Worm (Caenorhabditis elegans): ENCODE results near the gene qdpr-1.

Gene qdpr-1

DNA sequence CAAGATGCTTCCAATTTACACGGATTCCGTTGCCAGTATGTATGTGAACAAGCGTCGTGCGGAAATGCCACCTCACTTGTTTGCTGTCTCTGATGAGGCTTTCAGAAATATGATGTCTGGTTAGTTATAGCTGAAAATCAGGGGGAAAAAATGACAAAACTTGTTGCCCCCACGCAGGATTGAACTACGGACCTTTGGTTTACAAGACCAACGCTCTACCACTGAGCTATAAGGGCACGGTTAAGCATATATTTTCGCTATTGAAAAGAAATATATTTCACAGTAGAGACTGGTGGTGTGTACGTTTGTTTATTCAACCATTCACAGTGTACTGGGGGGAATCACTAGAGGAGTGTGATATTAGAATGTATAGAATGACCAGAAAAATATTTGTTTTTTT is 17.5 kb downstream of the qdpr-1 start:
- no peak for TF ChIP-seq dmd-4 (tag; optimal IDR thresholded peaks at IDR 0.05; ENCODE audit: borderline replicate concordance)
- no peak for TF ChIP-seq pat-9 (tag; optimal IDR thresholded peaks at IDR 0.05)
- no peak for TF ChIP-seq ceh-30 (tag; optimal IDR thresholded peaks at IDR 0.05)
- TF ChIP-seq sdc-2 (tag; optimal IDR thresholded peaks at IDR 0.05), result no peak
- no peak for TF ChIP-seq hlh-13 (GFP tag; optimal IDR thresholded peaks at IDR 0.05)
- no peak for TF ChIP-seq hlh-6 (tag; optimal IDR thresholded peaks at IDR 0.05)
- no peak for TF ChIP-seq pha-2 (tag; optimal IDR thresholded peaks at IDR 0.05)
- no peak for TF ChIP-seq K09A11.1 (tag; optimal IDR thresholded peaks at IDR 0.05; ENCODE audit: insufficient read depth)
- no peak for TF ChIP-seq fkh-6 (tag; optimal IDR thresholded peaks at IDR 0.05)
- TF ChIP-seq ahr-1 (tag; optimal IDR thresholded peaks at IDR 0.05), result no peak
- TF ChIP-seq ceh-9 (tag; optimal IDR thresholded peaks at IDR 0.05), result no peak
- no peak for TF ChIP-seq C38D4.7 (GFP tag; optimal IDR thresholded peaks at IDR 0.05)
- no peak for TF ChIP-seq Y22D7AL.16 (tag; optimal IDR thresholded peaks at IDR 0.05)
- TF ChIP-seq ceh-2 (tag; optimal IDR thresholded peaks at IDR 0.05), result no peak

- TF ChIP-seq sox-2 (GFP tag; IDR thresholded peaks at IDR 0.05) (no peak), mec-3 (tag; optimal IDR thresholded peaks at IDR 0.05; ENCODE audit: borderline replicate concordance) (no peak), hlh-30 (tag; optimal IDR thresholded peaks at IDR 0.05; ENCODE audit: insufficient read depth) (no peak), ceh-14 (tag; optimal IDR thresholded peaks at IDR 0.05) (no peak), ceh-18 (tag; optimal IDR thresholded peaks at IDR 0.05) (no peak), fkh-10 (GFP tag; optimal IDR thresholded peaks at IDR 0.05) (no peak), pat-9 (tag; optimal IDR thresholded peaks at IDR 0.05) (no peak), hlh-13 (GFP tag; optimal IDR thresholded peaks at IDR 0.05) (no peak), elt-4 (tag; optimal IDR thresholded peaks at IDR 0.05) (no peak), K02D7.2 (tag; optimal IDR thresholded peaks at IDR 0.05) (no peak), dve-1 (tag; optimal IDR thresholded peaks at IDR 0.05) (no peak), pqm-1 (tag; optimal IDR thresholded peaks at IDR 0.05) (no peak), syd-9 (tag; optimal IDR thresholded peaks at IDR 0.05) (no peak), ttx-3 (tag; optimal IDR thresholded peaks at IDR 0.05) (no peak), fkh-6 (tag; optimal IDR thresholded peaks at IDR 0.05) (no peak), fax-1 (tag; optimal IDR thresholded peaks at IDR 0.05) (no peak)
These were observed 25.3 kb downstream of the qdpr-1 start for ce11 chrIII:13418975-13419374.

- no peak for TF ChIP-seq pha-2 (tag; optimal IDR thresholded peaks at IDR 0.05)
- no peak for TF ChIP-seq dmd-4 (tag; optimal IDR thresholded peaks at IDR 0.05; ENCODE audit: borderline replicate concordance)
- TF ChIP-seq ceh-18 (tag; optimal IDR thresholded peaks at IDR 0.05), result no peak
- no peak for TF ChIP-seq pax-1 (tag; optimal IDR thresholded peaks at IDR 0.05)
- TF ChIP-seq unc-3 (GFP tag; conservative IDR thresholded peaks at IDR 0.05), result no peak
- no peak for TF ChIP-seq unc-3 (tag; optimal IDR thresholded peaks at IDR 0.05)
- no peak for TF ChIP-seq dve-1 (tag; optimal IDR thresholded peaks at IDR 0.05)
- TF ChIP-seq pat-9 (tag; optimal IDR thresholded peaks at IDR 0.05), result no peak
- TF ChIP-seq syd-9 (tag; optimal IDR thresholded peaks at IDR 0.05), result no peak
- no peak for TF ChIP-seq sox-4 (tag; optimal IDR thresholded peaks at IDR 0.05)
- TF ChIP-seq ceh-45 (GFP tag; IDR thresholded peaks at IDR 0.05), result no peak
- TF ChIP-seq C08G9.2 (tag; optimal IDR thresholded peaks at IDR 0.05), result peak; percentile 26
- peak; percentile 6 for TF ChIP-seq rnt-1 (tag; optimal IDR thresholded peaks at IDR 0.05)
- TF ChIP-seq mec-3 (tag; optimal IDR thresholded peaks at IDR 0.05; ENCODE audit: borderline replicate concordance), result no peak
- TF ChIP-seq ets-4 (tag; optimal IDR thresholded peaks at IDR 0.05), result peak; percentile 56
- TF ChIP-seq elt-2 (tag; optimal IDR thresholded peaks at IDR 0.05), result peak; percentile 17
- TF ChIP-seq nhr-11 (tag; optimal IDR thresholded peaks at IDR 0.05), result no peak
- no peak for TF ChIP-seq madf-2 (tag; optimal IDR thresholded peaks at IDR 0.05)
- TF ChIP-seq ceh-30 (tag; optimal IDR thresholded peaks at IDR 0.05), result no peak
- TF ChIP-seq odd-2 (tag; optimal IDR thresholded peaks at IDR 0.05), result no peak
- TF ChIP-seq T23F11.4 (GFP tag; optimal IDR thresholded peaks at IDR 0.05), result no peak
- TF ChIP-seq pros-1 (tag; optimal IDR thresholded peaks at IDR 0.05), result no peak
- TF ChIP-seq elt-4 (tag; optimal IDR thresholded peaks at IDR 0.05), result no peak
- TF ChIP-seq tbx-2 (tag; optimal IDR thresholded peaks at IDR 0.05), result peak; percentile 31
- TF ChIP-seq gmeb-2 (tag; optimal IDR thresholded peaks at IDR 0.05), result no peak
- TF ChIP-seq ceh-22 (tag; optimal IDR thresholded peaks at IDR 0.05), result no peak
- no peak for TF ChIP-seq ceh-24 (tag; optimal IDR thresholded peaks at IDR 0.05)
- peak; percentile 28 for TF ChIP-seq fax-1 (tag; optimal IDR thresholded peaks at IDR 0.05)
- TF ChIP-seq ceh-31 (tag; optimal IDR thresholded peaks at IDR 0.05), result peak; percentile 63
- TF ChIP-seq hlh-30 (tag; optimal IDR thresholded peaks at IDR 0.05; ENCODE audit: insufficient read depth), result no peak
- TF ChIP-seq ref-2 (tag; optimal IDR thresholded peaks at IDR 0.05), result no peak
- no peak for TF ChIP-seq nfya-1 (tag; optimal IDR thresholded peaks at IDR 0.05)
- TF ChIP-seq Y22D7AL.16 (tag; optimal IDR thresholded peaks at IDR 0.05), result no peak
These were observed 29.7 kb downstream of the qdpr-1 start, which contains the start of gene exo-1 for ce11 chrIII:13423414-13423813. Gene exo-1, plus strand, starts transcription at chrIII:13423514.
